Worm (Caenorhabditis elegans): ENCODE data around the gene ttr-52.

Gene ttr-52

ce11 chrIII:13418975-13419374, 14.5 kb downstream of the ttr-52 start:
- peak; percentile 59; the same call in 1 of the 2 replicates for TF ChIP-seq hmg-1.2 (GFP tag; IDR thresholded peaks at IDR 0.05)
- TF ChIP-seq xnd-1 (tag; optimal IDR thresholded peaks at IDR 0.05), result peak; percentile 34
- TF ChIP-seq sea-2 (GFP tag; IDR thresholded peaks at IDR 0.05), result no peak
- peak; percentile 3 for TF ChIP-seq lsl-1 (GFP tag; optimal IDR thresholded peaks at IDR 0.05)
- TF ChIP-seq zim-3 (tag; optimal IDR thresholded peaks at IDR 0.05), result no peak
- peak; percentile 76 for TF ChIP-seq die-1 (tag; optimal IDR thresholded peaks at IDR 0.05)
- 0 out of 2 replicates have a peak, but pooled peaks have one; percentile 21 for TF ChIP-seq D2030.7 (GFP tag; IDR thresholded peaks at IDR 0.05)
- TF ChIP-seq efl-1 (GFP tag; optimal IDR thresholded peaks at IDR 0.05), result peak; percentile 43
- peak; percentile 57 for TF ChIP-seq madf-6 (GFP tag; IDR thresholded peaks at IDR 0.05)

ce11 chrIII:13423414-13423813, 18.9 kb downstream of the ttr-52 start, which contains the start of gene exo-1:
TSS of gene exo-1 (plus strand) at chrIII:13423514.
- TF ChIP-seq lsl-1 (GFP tag; optimal IDR thresholded peaks at IDR 0.05) (peak; percentile 44), F39B2.1 (GFP tag; IDR thresholded peaks at IDR 0.05) (no peak), nhr-179 (tag; optimal IDR thresholded peaks at IDR 0.05) (no peak), Y56A3A.18 (GFP tag; IDR thresholded peaks at IDR 0.05) (no peak), dpl-1 (GFP tag; optimal IDR thresholded peaks at IDR 0.05) (peak; percentile 80), mxl-1 (tag; optimal IDR thresholded peaks at IDR 0.05) (no peak), rec-8 (tag; optimal IDR thresholded peaks at IDR 0.05) (no peak), ceh-27 (GFP tag; optimal IDR thresholded peaks at IDR 0.05) (peak; percentile 46), fkh-3 (tag; optimal IDR thresholded peaks at IDR 0.05) (no peak), lsy-27 (tag; optimal IDR thresholded peaks at IDR 0.05; ENCODE audit: borderline replicate concordance, insufficient read depth) (no peak), snpc-1.1 (tag; optimal IDR thresholded peaks at IDR 0.05; ENCODE audit: insufficient read depth) (no peak), sea-2 (GFP tag; IDR thresholded peaks at IDR 0.05) (no peak), D2030.7 (GFP tag; IDR thresholded peaks at IDR 0.05) (peak; percentile 68), him-1 (tag; optimal IDR thresholded peaks at IDR 0.05) (peak; percentile 4), mes-4 (tag; optimal IDR thresholded peaks at IDR 0.05) (no peak), unc-130 (GFP tag; optimal IDR thresholded peaks at IDR 0.05) (peak; percentile 53), zim-3 (tag; optimal IDR thresholded peaks at IDR 0.05) (no peak), ets-4 (GFP tag; optimal IDR thresholded peaks at IDR 0.05) (no peak), ztf-28 (GFP tag; IDR thresholded peaks at IDR 0.05) (no peak), madf-8 (GFP tag; conservative IDR thresholded peaks at IDR 0.05) (no peak), athp-1 (tag; optimal IDR thresholded peaks at IDR 0.05) (no peak), F55B11.4 (tag; optimal IDR thresholded peaks at IDR 0.05; ENCODE audit: borderline replicate concordance, insufficient read depth) (no peak), snpc-3.4 (tag; optimal IDR thresholded peaks at IDR 0.05) (peak; percentile 17), ztf-22 (GFP tag; optimal IDR thresholded peaks at IDR 0.05) (no peak), attf-6 (GFP tag; IDR thresholded peaks at IDR 0.05) (no peak), attf-3 (GFP tag; conservative IDR thresholded peaks at IDR 0.05) (0 out of 2 replicates have a peak, but pooled peaks have one; percentile 20), efl-1 (GFP tag; optimal IDR thresholded peaks at IDR 0.05) (peak; percentile 77), ceh-91 (GFP tag; IDR thresholded peaks at IDR 0.05) (peak; percentile 49), atf-7 (tag; optimal IDR thresholded peaks at IDR 0.05) (no peak), madf-6 (GFP tag; IDR thresholded peaks at IDR 0.05) (no peak), mcd-1 (GFP tag; IDR thresholded peaks at IDR 0.05) (peak; percentile 85), lin-35 (GFP tag; optimal IDR thresholded peaks at IDR 0.05) (peak in 1 of 3 experiments; percentile 83), C06A6.2 (GFP tag; conservative IDR thresholded peaks at IDR 0.05) (no peak), T26A5.8 (tag; optimal IDR thresholded peaks at IDR 0.05) (no peak), egrh-3 (GFP tag; IDR thresholded peaks at IDR 0.05) (0 out of 2 replicates have a peak, but pooled peaks have one; percentile 18), B0019.2 (GFP tag; conservative IDR thresholded peaks at IDR 0.05) (no peak), F23B12.7 (tag; optimal IDR thresholded peaks at IDR 0.05; ENCODE audit: insufficient read depth) (peak; percentile 95), tlf-1 (GFP tag; optimal IDR thresholded peaks at IDR 0.05) (no peak), K12H6.12 (tag; optimal IDR thresholded peaks at IDR 0.05) (no peak), gei-17 (GFP tag; optimal IDR thresholded peaks at IDR 0.05) (no peak), tbp1 (GFP tag; optimal IDR thresholded peaks at IDR 0.05) (peak; percentile 31), attf-5 (GFP tag; optimal IDR thresholded peaks at IDR 0.05) (peak; percentile 78)

Measured in whole organism, young adult.